Fruit fly (Drosophila melanogaster): ENCODE results near the gene spri.

The spri gene

dm6 chrX:10573554-10573953, 11.7 kb downstream of the spri start (continued):
- TF ChIP-seq CG7271 (tag; optimal IDR thresholded peaks at IDR 0.05) (no peak), scrt (GFP tag; optimal IDR thresholded peaks at IDR 0.05) (peak; percentile 9), bcd (GFP tag; optimal IDR thresholded peaks at IDR 0.05) (peak; percentile 46), CG3281 (GFP tag; optimal IDR thresholded peaks at IDR 0.05) (peak; percentile 54), CG17802 (tag; optimal IDR thresholded peaks at IDR 0.05) (no peak), CG7556 (GFP tag; optimal IDR thresholded peaks at IDR 0.05) (peak; percentile 70), CG6791 (GFP tag; IDR thresholded peaks at IDR 0.05; ENCODE audit: partially characterized antibody) (no peak), sd (tag; optimal IDR thresholded peaks at IDR 0.05) (no peak), Poxn (GFP tag; IDR thresholded peaks at IDR 0.05) (no peak), Adf1 (GFP tag; IDR thresholded peaks at IDR 0.05) (no peak; the same call in 1 of the 2 replicates), CG13894 (tag; optimal IDR thresholded peaks at IDR 0.05) (no peak), oc (tag; optimal IDR thresholded peaks at IDR 0.05) (peak; percentile 33), CG1603 (tag; optimal IDR thresholded peaks at IDR 0.05) (peak; percentile 12), cwo (GFP tag; optimal IDR thresholded peaks at IDR 0.05) (peak; percentile 50), CG15269 (tag; optimal IDR thresholded peaks at IDR 0.05) (peak; percentile 69), CG7357 (GFP tag; IDR thresholded peaks at IDR 0.05) (no peak), CG15011 (GFP tag; optimal IDR thresholded peaks at IDR 0.05) (no peak), lov (optimal IDR thresholded peaks at IDR 0.05) (no peak), lov (GFP tag; IDR thresholded peaks at IDR 0.05) (no peak), CG4617 (GFP tag; optimal IDR thresholded peaks at IDR 0.05; ENCODE audit: borderline replicate concordance) (no peak), da (GFP tag; optimal IDR thresholded peaks at IDR 0.05) (no peak), CG9215 (GFP tag; IDR thresholded peaks at IDR 0.05) (0 out of 2 replicates have a peak, but pooled peaks have one; percentile 35), CG18619 (GFP tag; optimal IDR thresholded peaks at IDR 0.05) (no peak), Rx (GFP tag; IDR thresholded peaks at IDR 0.05) (0 out of 2 replicates have a peak, but pooled peaks have one; percentile 4), Doc3 (GFP tag; IDR thresholded peaks at IDR 0.05; ENCODE audit: partially characterized antibody) (no peak), CG13424 (tag; optimal IDR thresholded peaks at IDR 0.05) (peak; percentile 62), CG2678 (tag; optimal IDR thresholded peaks at IDR 0.05) (peak; percentile 71), sens-2 (GFP tag; IDR thresholded peaks at IDR 0.05) (no peak), E2f2 (GFP tag; IDR thresholded peaks at IDR 0.05) (peak; percentile 34; the same call in 1 of the 2 replicates), HHEX (GFP tag; optimal IDR thresholded peaks at IDR 0.05) (peak; percentile 52), inv (GFP tag; IDR thresholded peaks at IDR 0.05; ENCODE audit: partially characterized antibody) (no peak), Abd-B (GFP tag; optimal IDR thresholded peaks at IDR 0.05) (peak; percentile 25), insv (GFP tag; optimal IDR thresholded peaks at IDR 0.05) (no peak), CG33213 (GFP tag; optimal IDR thresholded peaks at IDR 0.05) (no peak), CG12299 (tag; optimal IDR thresholded peaks at IDR 0.05) (peak; percentile 15), Hr51 (GFP tag; optimal IDR thresholded peaks at IDR 0.05) (peak in 1 of 2 experiments; percentile 75), Hand (GFP tag; optimal IDR thresholded peaks at IDR 0.05) (peak; percentile 64), bsh (GFP tag; optimal IDR thresholded peaks at IDR 0.05) (peak in 1 of 2 experiments; percentile 66), lab (GFP tag; optimal IDR thresholded peaks at IDR 0.05) (peak; percentile 79), CG7839 (tag; optimal IDR thresholded peaks at IDR 0.05) (peak; percentile 70), Hmx (GFP tag; optimal IDR thresholded peaks at IDR 0.05) (no peak), PHDP (tag; optimal IDR thresholded peaks at IDR 0.05) (peak; percentile 63), Oli (tag; optimal IDR thresholded peaks at IDR 0.05) (peak; percentile 70), NfI (GFP tag; optimal IDR thresholded peaks at IDR 0.05) (peak; percentile 65), CG7963 (GFP tag; IDR thresholded peaks at IDR 0.05; ENCODE audit: partially characterized antibody) (no peak), row (GFP tag; IDR thresholded peaks at IDR 0.05) (peak; percentile 79), CG6813 (GFP tag; optimal IDR thresholded peaks at IDR 0.05) (peak; percentile 56), Doc2 (GFP tag; IDR thresholded peaks at IDR 0.05) (no peak), CG16779 (GFP tag; IDR thresholded peaks at IDR 0.05) (no peak)

Measured in whole organism, embryonic.